Worm (Caenorhabditis elegans) whole organism, mixed stage, embryonic: ENCODE measurements around the gene T04C12.8.

Experiments
- M03D4.4 ChIP-seq: sonication (generic microtip); optimal IDR thresholded peaks from 2 replicates; lab custom pipeline; 2017; ENCODE audit warnings: mild to moderate bottlenecking, missing genetic modification characterization, missing compliant biosample characterization
- bed-3 ChIP-seq: fragments of 200-800 bp; sonication (Bioruptor generic); optimal IDR thresholded peaks from 3 replicates; lab custom pipeline; 2018; ENCODE audit warnings: mild to moderate bottlenecking, missing genetic modification characterization, moderate library complexity, missing compliant biosample characterization
- ceh-39 ChIP-seq: fragments of 150-350 bp; optimal IDR thresholded peaks from 2 replicates; lab custom pipeline; 2014; ENCODE audit warnings: missing biosample characterization, missing genetic modification characterization
- ceh-43 ChIP-seq: fragments of 200-800 bp; sonication (Bioruptor generic); optimal IDR thresholded peaks from 2 replicates; lab custom pipeline; 2018; ENCODE audit warnings: mild to moderate bottlenecking, missing genetic modification characterization, moderate library complexity, missing compliant biosample characterization
- ceh-83 ChIP-seq: fragments of 200-800 bp; sonication (Bioruptor generic); optimal IDR thresholded peaks from 2 replicates; lab custom pipeline; 2018; ENCODE audit warnings: mild to moderate bottlenecking, missing genetic modification characterization, missing compliant biosample characterization
- ces-1 ChIP-seq: fragments of 150-350 bp; optimal IDR thresholded peaks from 2 replicates; lab custom pipeline; 2014; ENCODE audit warnings: missing biosample characterization, missing genetic modification reagents, missing genetic modification characterization
- cnd-1 ChIP-seq: fragments of 200-800 bp; sonication (Bioruptor generic); optimal IDR thresholded peaks from 2 replicates; lab custom pipeline; 2018; ENCODE audit warnings: mild to moderate bottlenecking, missing genetic modification characterization, missing compliant biosample characterization
- drap-1 ChIP-seq: fragments of 200-800 bp; sonication (Bioruptor generic); optimal IDR thresholded peaks from 3 replicates; lab custom pipeline; 2018; ENCODE audit warnings: mild to moderate bottlenecking, missing genetic modification characterization, missing compliant biosample characterization
- elt-1 ChIP-seq: sonication (generic microtip); optimal IDR thresholded peaks from 2 replicates; lab custom pipeline; 2017; ENCODE audit warnings: missing genetic modification characterization, mild to moderate bottlenecking, missing compliant biosample characterization, antibody characterized with exemption, moderate library complexity, borderline replicate concordance; ENCODE audit not compliant: insufficient read depth
- elt-3 ChIP-seq: fragments of 150-350 bp; optimal IDR thresholded peaks from 2 replicates; lab custom pipeline; 2014; ENCODE audit warnings: missing biosample characterization, missing genetic modification characterization
- flh-1 ChIP-seq: fragments of 200-800 bp; sonication (Bioruptor generic); optimal IDR thresholded peaks from 2 replicates; lab custom pipeline; 2018; ENCODE audit warnings: mild to moderate bottlenecking, missing genetic modification characterization, moderate library complexity, missing compliant biosample characterization
- ham-2 ChIP-seq: fragments of 200-800 bp; sonication (Bioruptor generic); optimal IDR thresholded peaks from 2 replicates; lab custom pipeline; 2018; ENCODE audit warnings: mild to moderate bottlenecking, missing genetic modification characterization, missing compliant biosample characterization
- hlh-1 ChIP-seq: fragments of 150-350 bp; optimal IDR thresholded peaks from 2 replicates; lab custom pipeline; 2014; ENCODE audit warnings: missing biosample characterization, missing genetic modification reagents, missing genetic modification characterization
- lin-13 ChIP-seq: fragments of 150-350 bp; optimal IDR thresholded peaks from 2 replicates; lab custom pipeline; 2014; ENCODE audit warnings: missing biosample characterization, missing genetic modification characterization
- lin-32 ChIP-seq: fragments of 200-800 bp; sonication (Bioruptor generic); optimal IDR thresholded peaks from 2 replicates; lab custom pipeline; 2018; ENCODE audit warnings: mild to moderate bottlenecking, missing genetic modification characterization, missing compliant biosample characterization
- lsy-2 ChIP-seq: fragments of 150-350 bp; optimal IDR thresholded peaks from 2 replicates; lab custom pipeline; 2014; ENCODE audit warnings: missing biosample characterization, missing genetic modification characterization
- mab-5 ChIP-seq: fragments of 150-350 bp; optimal IDR thresholded peaks from 2 replicates; lab custom pipeline; 2014; ENCODE audit warnings: missing biosample characterization, missing genetic modification characterization
- mep-1 ChIP-seq: fragments of 150-350 bp; optimal IDR thresholded peaks from 2 replicates; lab custom pipeline; 2017; ENCODE audit warnings: missing biosample characterization, missing genetic modification reagents, missing genetic modification characterization, inconsistent platforms
- mls-2 ChIP-seq: sonication (generic microtip); optimal IDR thresholded peaks from 2 replicates; lab custom pipeline; 2016; ENCODE audit warnings: mild to moderate bottlenecking, missing genetic modification characterization, moderate library complexity, missing compliant biosample characterization
- nhr-12 ChIP-seq: fragments of 150-350 bp; optimal IDR thresholded peaks from 2 replicates; lab custom pipeline; 2014; ENCODE audit warnings: missing biosample characterization, missing genetic modification characterization
- nhr-2 ChIP-seq: fragments of 150-350 bp; optimal IDR thresholded peaks from 2 replicates; lab custom pipeline; 2014; ENCODE audit warnings: missing biosample characterization, missing genetic modification characterization
- nhr-28 ChIP-seq: fragments of 150-350 bp; optimal IDR thresholded peaks from 2 replicates; lab custom pipeline; 2014; ENCODE audit warnings: missing biosample characterization, missing genetic modification characterization
- nhr-76 ChIP-seq: sonication (generic microtip); optimal IDR thresholded peaks from 2 replicates; lab custom pipeline; 2017; ENCODE audit warnings: missing biosample characterization, missing genetic modification characterization
- pha-4 ChIP-seq: fragments of 150-350 bp; optimal IDR thresholded peaks from 2 replicates; lab custom pipeline; 2018; ENCODE audit warnings: missing biosample characterization, missing genetic modification reagents, missing genetic modification characterization
- sem-2 ChIP-seq: fragments of 200-800 bp; sonication (Bioruptor generic); optimal IDR thresholded peaks from 2 replicates; lab custom pipeline; 2018; ENCODE audit warnings: mild to moderate bottlenecking, missing genetic modification characterization, missing compliant biosample characterization
- snpc-4 ChIP-seq: fragments of 150-350 bp; optimal IDR thresholded peaks from 2 replicates; lab custom pipeline; 2014; ENCODE audit warnings: missing biosample characterization, missing genetic modification characterization
- sptf-1 ChIP-seq: sonication (generic microtip); optimal IDR thresholded peaks from 2 replicates; lab custom pipeline; 2017; ENCODE audit warnings: mild to moderate bottlenecking, missing genetic modification characterization, moderate library complexity, missing compliant biosample characterization
- tbx-8 ChIP-seq: fragments of 200-800 bp; sonication (Bioruptor generic); optimal IDR thresholded peaks from 2 replicates; lab custom pipeline; 2018; ENCODE audit warnings: mild to moderate bottlenecking, missing genetic modification characterization, moderate library complexity, missing compliant biosample characterization
- unc-120 ChIP-seq: sonication (generic microtip); optimal IDR thresholded peaks from 2 replicates; lab custom pipeline; 2017; ENCODE audit warnings: missing genetic modification characterization, missing compliant biosample characterization; ENCODE audit not compliant: poor library complexity, severe bottlenecking
- unc-39 ChIP-seq: fragments of 150-350 bp; optimal IDR thresholded peaks from 2 replicates; lab custom pipeline; 2014; ENCODE audit warnings: missing biosample characterization, missing genetic modification characterization
- unc-62 ChIP-seq: fragments of 150-350 bp; optimal IDR thresholded peaks from 2 replicates; lab custom pipeline; 2014; ENCODE audit warnings: missing biosample characterization, missing genetic modification reagents, missing genetic modification characterization
- zip-8 ChIP-seq: fragments of 150-350 bp; optimal IDR thresholded peaks from 2 replicates; lab custom pipeline; 2014; ENCODE audit warnings: missing biosample characterization, missing genetic modification characterization
- ztf-11 ChIP-seq: fragments of 150-350 bp; optimal IDR thresholded peaks from 2 replicates; lab custom pipeline; 2014; ENCODE audit warnings: missing biosample characterization, missing genetic modification characterization

Gene T04C12.8

ce11 chrV:11069277-11069676 is at the start of gene T04C12.8:
Gene T04C12.8, minus strand, starts transcription at chrV:11069358.
- TF ChIP-seq pha-4 (tag; lab: Kevin White, UChicago) (no peak), bed-3 (GFP tag; lab: Kevin White, UChicago) (no peak), mep-1 (tag; lab: Kevin White, UChicago) (no peak), sem-2 (GFP tag; lab: Kevin White, UChicago) (no peak), mls-2 (no peak), unc-62 (no peak), ceh-39 (tag; lab: Kevin White, UChicago) (no peak), M03D4.4 (tag; lab: Kevin White, UChicago) (no peak), ham-2 (GFP tag; lab: Kevin White, UChicago) (no peak), lsy-2 (tag; lab: Kevin White, UChicago) (no peak), ces-1 (GFP tag; lab: Kevin White, UChicago) (no peak), nhr-76 (no peak), drap-1 (no peak), sptf-1 (no peak), unc-39 (tag; lab: Kevin White, UChicago) (no peak), nhr-28 (tag; lab: Kevin White, UChicago) (no peak)
- TF ChIP-seq, all 35 proteins: peak for 0

- TF ChIP-seq ham-2 (GFP tag; lab: Kevin White, UChicago): no peak
- no peak for TF ChIP-seq unc-120 (tag; lab: Kevin White, UChicago)
- TF ChIP-seq ces-1 (GFP tag; lab: Kevin White, UChicago): no peak
- no peak for TF ChIP-seq ceh-39 (tag; lab: Kevin White, UChicago)
- no peak for TF ChIP-seq drap-1
- no peak for TF ChIP-seq mls-2
- TF ChIP-seq sptf-1: no peak
- TF ChIP-seq ztf-11 (tag; lab: Kevin White, UChicago): no peak
- TF ChIP-seq lin-13 (tag; lab: Kevin White, UChicago): no peak
- no peak for TF ChIP-seq sem-2 (GFP tag; lab: Kevin White, UChicago)
- TF ChIP-seq ceh-83 (GFP tag; lab: Kevin White, UChicago): no peak
- TF ChIP-seq lin-32 (GFP tag; lab: Kevin White, UChicago): no peak
- no peak for TF ChIP-seq bed-3 (GFP tag; lab: Kevin White, UChicago)
- TF ChIP-seq cnd-1: no peak
- no peak for TF ChIP-seq elt-3 (tag; lab: Kevin White, UChicago)
- TF ChIP-seq tbx-8 (GFP tag; lab: Kevin White, UChicago): no peak
- no peak for TF ChIP-seq unc-62
- TF ChIP-seq mep-1 (tag; lab: Kevin White, UChicago): no peak
- TF ChIP-seq elt-1: no peak
- TF ChIP-seq M03D4.4 (tag; lab: Kevin White, UChicago): no peak
These were observed 49.1 kb upstream of the T04C12.8 start for ce11 chrV:11118179-11118725.

- TF ChIP-seq zip-8 (tag; lab: Kevin White, UChicago): no peak
- no peak for TF ChIP-seq drap-1
- TF ChIP-seq bed-3 (GFP tag; lab: Kevin White, UChicago): no peak
- TF ChIP-seq lsy-2 (tag; lab: Kevin White, UChicago): no peak
- TF ChIP-seq M03D4.4 (tag; lab: Kevin White, UChicago): no peak
- TF ChIP-seq mab-5: no peak
These were observed 44.4 kb upstream of the T04C12.8 start, which contains the start of gene math-33 for ce11 chrV:11113607-11114006. Gene math-33, plus strand, starts transcription at chrV:11113907.

ce11 chrV:11113041-11113574 is 44.0 kb upstream of the T04C12.8 start, which contains the start of gene erfa-3:
Gene erfa-3, minus strand, starts transcription at chrV:11113091.
- no peak for TF ChIP-seq lin-32 (GFP tag; lab: Kevin White, UChicago)
- peak; percentile 88 for TF ChIP-seq mls-2
- peak; percentile 79 for TF ChIP-seq unc-120 (tag; lab: Kevin White, UChicago)
- peak; percentile 82 for TF ChIP-seq ztf-11 (tag; lab: Kevin White, UChicago)
- TF ChIP-seq pha-4 (tag; lab: Kevin White, UChicago): peak; percentile 53
- TF ChIP-seq elt-1: peak; percentile 37
- peak; percentile 90 for TF ChIP-seq sptf-1
- peak; percentile 26 for TF ChIP-seq nhr-28 (tag; lab: Kevin White, UChicago)
- peak; percentile 69 for TF ChIP-seq lin-13 (tag; lab: Kevin White, UChicago)
- peak; percentile 50 for TF ChIP-seq cnd-1
- TF ChIP-seq M03D4.4 (tag; lab: Kevin White, UChicago): peak; percentile 86
- TF ChIP-seq ham-2 (GFP tag; lab: Kevin White, UChicago): peak; percentile 28
- TF ChIP-seq bed-3 (GFP tag; lab: Kevin White, UChicago): peak; percentile 65
- peak; percentile 65 for TF ChIP-seq drap-1
- TF ChIP-seq ces-1 (GFP tag; lab: Kevin White, UChicago): peak; percentile 13
- no peak for TF ChIP-seq unc-62
- TF ChIP-seq nhr-76: peak; percentile 79
- TF ChIP-seq mab-5: no peak
- TF ChIP-seq ceh-43: peak; percentile 84
- TF ChIP-seq lsy-2 (tag; lab: Kevin White, UChicago): peak; percentile 33
- TF ChIP-seq unc-39 (tag; lab: Kevin White, UChicago): no peak
- no peak for TF ChIP-seq ceh-39 (tag; lab: Kevin White, UChicago)
- TF ChIP-seq elt-3 (tag; lab: Kevin White, UChicago): no peak
- TF ChIP-seq ceh-83 (GFP tag; lab: Kevin White, UChicago): peak; percentile 88
- TF ChIP-seq snpc-4 (tag; lab: Kevin White, UChicago): no peak
- peak; percentile 52 for TF ChIP-seq sem-2 (GFP tag; lab: Kevin White, UChicago)
- peak; percentile 68 for TF ChIP-seq mep-1 (tag; lab: Kevin White, UChicago)
- peak; percentile 58 for TF ChIP-seq hlh-1 (tag; lab: Kevin White, UChicago)
- peak; percentile 47 for TF ChIP-seq tbx-8 (GFP tag; lab: Kevin White, UChicago)
- peak; percentile 12 for TF ChIP-seq nhr-12 (tag; lab: Kevin White, UChicago)
- no peak for TF ChIP-seq nhr-2 (tag; lab: Kevin White, UChicago)
- no peak for TF ChIP-seq flh-1 (GFP tag; lab: Kevin White, UChicago)
- TF ChIP-seq, all 35 proteins: peak for 23
